Worm (Caenorhabditis elegans) whole organism, L2 larva: Measurements from ENCODE around the gene wah-1.

ENCODE experiments used
- F13H6.1 ChIP-seq: sonication (generic microtip); optimal IDR thresholded peaks from 2 replicates; lab custom pipeline; 2016; ENCODE audit warnings: missing genetic modification characterization, missing compliant biosample characterization
- ama-1 ChIP-seq: fragments of 150-350 bp; optimal IDR thresholded peaks from 2 replicates; lab custom pipeline; 2018; ENCODE audit warnings: inconsistent platforms
- mdl-1 ChIP-seq, 2 experiments: fragments of 150-350 bp in 1 of 2; sonication (generic microtip) in 1 of 2; optimal IDR thresholded peaks; 2 replicates each; lab custom pipeline; 2017; ENCODE audit warnings: missing biosample characterization in 2 of 2, missing genetic modification characterization in 2 of 2
- nhr-10 ChIP-seq: sonication (generic microtip); optimal IDR thresholded peaks from 2 replicates; lab custom pipeline; 2017; ENCODE audit warnings: missing biosample characterization, missing genetic modification characterization
- peb-1 ChIP-seq: fragments of 150-350 bp; optimal IDR thresholded peaks from 2 replicates; lab custom pipeline; 2014; ENCODE audit warnings: missing biosample characterization, missing genetic modification characterization
- skn-1 ChIP-seq: sonication (generic microtip); optimal IDR thresholded peaks from 2 replicates; lab custom pipeline; 2017; ENCODE audit warnings: missing biosample characterization, missing genetic modification characterization
- unc-39 ChIP-seq: fragments of 150-350 bp; optimal IDR thresholded peaks from 2 replicates; lab custom pipeline; 2014; ENCODE audit warnings: missing biosample characterization, missing genetic modification characterization
- unc-55 ChIP-seq: fragments of 150-350 bp; sonication (generic microtip); optimal IDR thresholded peaks from 3 replicates; lab custom pipeline; 2014; ENCODE audit warnings: missing biosample characterization, missing genetic modification reagents, missing genetic modification characterization

DNA sequence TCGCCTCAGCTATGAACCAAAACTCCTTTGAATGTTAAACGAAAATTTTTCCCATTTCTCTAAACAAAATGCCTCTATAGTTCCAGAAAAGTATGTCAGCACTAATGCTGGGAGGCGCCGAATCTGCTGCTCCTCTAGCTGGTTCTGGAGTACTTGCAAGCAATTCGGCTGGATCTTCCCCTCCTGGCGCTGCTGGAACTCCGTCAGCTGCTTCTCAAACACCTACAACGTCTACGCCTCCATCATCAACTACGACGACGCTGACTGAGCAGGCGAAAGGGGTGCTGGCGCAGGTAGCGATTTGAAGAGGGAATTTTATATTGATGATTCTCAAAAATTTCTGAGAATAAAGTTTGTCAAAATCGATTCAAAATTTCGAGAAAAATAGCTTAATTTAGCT lies 7.5 kb upstream of the wah-1 start:
- TF ChIP-seq unc-39 (tag; lab: Kevin White, UChicago) (no peak), nhr-10 (tag; lab: Kevin White, UChicago) (no peak), F13H6.1 (tag; lab: Kevin White, UChicago) (no peak), mdl-1 (tag; optimal IDR thresholded peaks at IDR 0.05; lab: Kevin White, UChicago) (no peak), skn-1 (tag; lab: Kevin White, UChicago) (no peak), ama-1 (no peak), unc-55 (GFP tag; lab: Kevin White, UChicago) (no peak), peb-1 (no peak)
